ENCODE assay signal across 1 fruit fly cellular context in the genomic region with DNA sequence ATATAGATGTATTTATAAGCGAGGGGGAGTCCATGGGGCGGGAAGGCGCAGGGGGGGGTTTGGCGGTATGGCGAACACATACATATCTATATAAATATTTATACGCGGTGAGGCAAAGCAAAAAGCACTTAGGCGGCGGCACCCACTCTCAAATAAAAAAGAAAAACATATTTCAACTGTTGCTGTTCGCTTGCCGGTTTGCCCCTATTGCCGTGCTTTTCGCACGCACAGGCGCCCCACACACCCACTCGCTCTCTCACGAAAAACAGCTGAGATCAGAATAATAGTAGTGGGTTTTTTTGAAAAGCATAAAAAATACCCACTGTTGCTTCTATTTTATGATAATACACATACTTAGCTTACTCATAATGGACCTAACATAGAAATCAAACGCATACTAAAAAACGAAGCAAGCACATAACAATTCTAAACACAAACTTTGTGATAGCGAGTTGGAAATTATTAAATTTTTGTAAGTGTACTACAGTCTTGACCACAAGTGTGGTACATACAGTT.
A peak's percentile ranks its signal among the peaks of the same experiment; 100 is the strongest.
TF ChIP-seq lines count a peak whose summit lies in the region.

No protein-coding gene starts in this region.

TF ChIP-seq in whole organism, embryonic, 481 proteins besides CTCF, POLR2A, EP300 and RAD21 (continued from another document and continues in another):
- TF ChIP-seq bsh (GFP tag; optimal IDR thresholded peaks at IDR 0.05; lab: Kevin White, UChicago) (peak in 1 of 2 experiments; percentile 35), Opbp (GFP tag; IDR thresholded peaks at IDR 0.05; lab: Robert Waterston, UW; ENCODE audit: partially characterized antibody) (no peak), ac (GFP tag; optimal IDR thresholded peaks at IDR 0.05; lab: Kevin White, UChicago) (no peak), CG10654 (GFP tag; optimal IDR thresholded peaks at IDR 0.05; lab: Kevin White, UChicago) (no peak), grau (tag; optimal IDR thresholded peaks at IDR 0.05; lab: Kevin White, UChicago) (peak; percentile 89), BtbVII (GFP tag; optimal IDR thresholded peaks at IDR 0.05; lab: Kevin White, UChicago) (peak; percentile 82), CG3065 (GFP tag; optimal IDR thresholded peaks at IDR 0.05; lab: Kevin White, UChicago) (no peak), Sry-δ (GFP tag; optimal IDR thresholded peaks at IDR 0.05; lab: Kevin White, UChicago) (peak; percentile 0), prd (optimal IDR thresholded peaks at IDR 0.05; lab: Kevin White, UChicago) (no peak), prd (GFP tag; IDR thresholded peaks at IDR 0.05; lab: Robert Waterston, UW) (peak; percentile 61), Atf6 (GFP tag; IDR thresholded peaks at IDR 0.05; lab: Robert Waterston, UW) (peak; percentile 92), ems (GFP tag; optimal IDR thresholded peaks at IDR 0.05; lab: Kevin White, UChicago) (peak; percentile 57), CG5180 (GFP tag; optimal IDR thresholded peaks at IDR 0.05; lab: Kevin White, UChicago) (peak; percentile 35), mirr (GFP tag; optimal IDR thresholded peaks at IDR 0.05; lab: Kevin White, UChicago) (peak; percentile 81), sens (GFP tag; lab: Kevin White, UChicago) (peak; percentile 75), Mad (GFP tag; optimal IDR thresholded peaks at IDR 0.05; lab: Kevin White, UChicago) (peak; percentile 75), H15 (GFP tag; IDR thresholded peaks at IDR 0.05; lab: Robert Waterston, UW) (peak; percentile 43; the same call in 1 of the 3 replicates), Dp (GFP tag; optimal IDR thresholded peaks at IDR 0.05; lab: Kevin White, UChicago) (no peak), CG16813 (GFP tag; IDR thresholded peaks at IDR 0.05; lab: Robert Waterston, UW; ENCODE audit: partially characterized antibody) (no peak), CG14050 (GFP tag; IDR thresholded peaks at IDR 0.05; lab: Robert Waterston, UW) (peak; percentile 56; the same call in 2 of the 3 replicates), CHES-1-like (GFP tag; optimal IDR thresholded peaks at IDR 0.05; lab: Kevin White, UChicago) (peak; percentile 87), Xbp1 (GFP tag; optimal IDR thresholded peaks at IDR 0.05; lab: Kevin White, UChicago) (peak; percentile 67), lab (GFP tag; optimal IDR thresholded peaks at IDR 0.05; lab: Kevin White, UChicago) (peak; percentile 90), CG12104 (GFP tag; optimal IDR thresholded peaks at IDR 0.05; lab: Kevin White, UChicago) (peak; percentile 44), CG10366 (GFP tag; IDR thresholded peaks at IDR 0.05; lab: Robert Waterston, UW) (peak; percentile 49), mld (GFP tag; IDR thresholded peaks at IDR 0.05; lab: Robert Waterston, UW; ENCODE audit: partially characterized antibody) (no peak), sisA (GFP tag; IDR thresholded peaks at IDR 0.05; lab: Robert Waterston, UW) (no peak; the same call in 1 of the 2 replicates), chinmo (GFP tag; IDR thresholded peaks at IDR 0.05; lab: Robert Waterston, UW; ENCODE audit: partially characterized antibody) (peak; percentile 75; the same call in 1 of the 4 replicates), CG1792 (GFP tag; optimal IDR thresholded peaks at IDR 0.05; lab: Kevin White, UChicago) (peak; percentile 74), en (GFP tag; optimal IDR thresholded peaks at IDR 0.05; lab: Kevin White, UChicago) (peak; percentile 43), MTF-1 (GFP tag; optimal IDR thresholded peaks at IDR 0.05; lab: Kevin White, UChicago; ENCODE audit: borderline replicate concordance) (no peak), D19B (GFP tag; optimal IDR thresholded peaks at IDR 0.05; lab: Kevin White, UChicago) (peak; percentile 74), chm (GFP tag; IDR thresholded peaks at IDR 0.05; lab: Robert Waterston, UW) (peak; percentile 32; the same call in 1 of the 2 replicates), CG4282 (GFP tag; optimal IDR thresholded peaks at IDR 0.05; lab: Kevin White, UChicago) (peak; percentile 51), CG6791 (GFP tag; IDR thresholded peaks at IDR 0.05; lab: Robert Waterston, UW; ENCODE audit: partially characterized antibody) (no peak), CG8924 (tag; optimal IDR thresholded peaks at IDR 0.05; lab: Kevin White, UChicago) (peak; percentile 84), yki (optimal IDR thresholded peaks at IDR 0.05; lab: Kevin White, UChicago) (no peak), p53 (GFP tag; optimal IDR thresholded peaks at IDR 0.05; lab: Kevin White, UChicago) (no peak), Adf1 (GFP tag; IDR thresholded peaks at IDR 0.05; lab: Robert Waterston, UW) (peak; percentile 60; the same call in 1 of the 2 replicates), Camta (GFP tag; optimal IDR thresholded peaks at IDR 0.05; lab: Kevin White, UChicago) (peak; percentile 67), NFAT (GFP tag; IDR thresholded peaks at IDR 0.05; lab: Robert Waterston, UW) (no peak), Gug (GFP tag; IDR thresholded peaks at IDR 0.05; lab: Robert Waterston, UW) (peak; percentile 50; the same call in 2 of the 4 replicates), pzg (GFP tag; optimal IDR thresholded peaks at IDR 0.05; lab: Kevin White, UChicago) (peak; percentile 11), HmgD (GFP tag; optimal IDR thresholded peaks at IDR 0.05; lab: Kevin White, UChicago) (peak; percentile 72), CG43689 (GFP tag; IDR thresholded peaks at IDR 0.05; lab: Robert Waterston, UW) (no peak), danr (GFP tag; IDR thresholded peaks at IDR 0.05; lab: Robert Waterston, UW) (peak; percentile 61; the same call in 1 of the 2 replicates), NC2α (GFP tag; optimal IDR thresholded peaks at IDR 0.05; lab: Kevin White, UChicago) (no peak), CG10565 (GFP tag; optimal IDR thresholded peaks at IDR 0.05; lab: Kevin White, UChicago) (no peak), Tbp (GFP tag; optimal IDR thresholded peaks at IDR 0.05; lab: Kevin White, UChicago) (no peak), Fer3 (tag; optimal IDR thresholded peaks at IDR 0.05; lab: Kevin White, UChicago) (peak; percentile 85), CG10147 (GFP tag; optimal IDR thresholded peaks at IDR 0.05; lab: Kevin White, UChicago) (peak; percentile 74), ci (GFP tag; IDR thresholded peaks at IDR 0.05; lab: Robert Waterston, UW) (no peak), CG8388 (GFP tag; optimal IDR thresholded peaks at IDR 0.05; lab: Kevin White, UChicago) (peak; percentile 49), tio (GFP tag; optimal IDR thresholded peaks at IDR 0.05; lab: Kevin White, UChicago) (peak; percentile 75), ara (GFP tag; IDR thresholded peaks at IDR 0.05; lab: Robert Waterston, UW) (no peak), slp2 (GFP tag; optimal IDR thresholded peaks at IDR 0.05; lab: Kevin White, UChicago) (peak; percentile 67), Lpt (GFP tag; optimal IDR thresholded peaks at IDR 0.05; lab: Kevin White, UChicago) (no peak), luna (GFP tag; optimal IDR thresholded peaks at IDR 0.05; lab: Kevin White, UChicago) (peak; percentile 85), toy (GFP tag; IDR thresholded peaks at IDR 0.05; lab: Robert Waterston, UW) (0 out of 2 replicates have a peak, but pooled peaks have one; percentile 9), CG18619 (GFP tag; optimal IDR thresholded peaks at IDR 0.05; lab: Kevin White, UChicago) (peak; percentile 80), Kr (GFP tag; optimal IDR thresholded peaks at IDR 0.05; lab: Kevin White, UChicago) (no peak), Asciz (GFP tag; optimal IDR thresholded peaks at IDR 0.05; lab: Kevin White, UChicago) (peak; percentile 22), CG17802 (tag; optimal IDR thresholded peaks at IDR 0.05; lab: Kevin White, UChicago) (no peak), CG16779 (GFP tag; IDR thresholded peaks at IDR 0.05; lab: Robert Waterston, UW) (no peak), CG4404 (GFP tag; IDR thresholded peaks at IDR 0.05; lab: Robert Waterston, UW) (no peak), CG11093 (GFP tag; IDR thresholded peaks at IDR 0.05; lab: Robert Waterston, UW) (0 out of 3 replicates have a peak, but pooled peaks have one; percentile 63), inv (GFP tag; IDR thresholded peaks at IDR 0.05; lab: Robert Waterston, UW; ENCODE audit: partially characterized antibody) (no peak), CG9797 (GFP tag; optimal IDR thresholded peaks at IDR 0.05; lab: Kevin White, UChicago) (no peak), Scr (GFP tag; IDR thresholded peaks at IDR 0.05; lab: Robert Waterston, UW; ENCODE audit: partially characterized antibody) (0 out of 2 replicates have a peak, but pooled peaks have one; percentile 34), HLH54F (GFP tag; optimal IDR thresholded peaks at IDR 0.05; lab: Kevin White, UChicago) (peak; percentile 86), amos (GFP tag; IDR thresholded peaks at IDR 0.05; lab: Robert Waterston, UW; ENCODE audit: partially characterized antibody) (no peak), Hmr (GFP tag; optimal IDR thresholded peaks at IDR 0.05; lab: Kevin White, UChicago) (peak; percentile 91), Antp (GFP tag; optimal IDR thresholded peaks at IDR 0.05; lab: Kevin White, UChicago) (peak; percentile 64), tna (GFP tag; IDR thresholded peaks at IDR 0.05; lab: Robert Waterston, UW; ENCODE audit: partially characterized antibody) (0 out of 2 replicates have a peak, but pooled peaks have one; percentile 47), CG18764 (GFP tag; optimal IDR thresholded peaks at IDR 0.05; lab: Kevin White, UChicago) (peak; percentile 25), stc (GFP tag; IDR thresholded peaks at IDR 0.05; lab: Robert Waterston, UW) (peak; percentile 66), CG6272 (GFP tag; IDR thresholded peaks at IDR 0.05; lab: Robert Waterston, UW) (no peak), usp (GFP tag; optimal IDR thresholded peaks at IDR 0.05; lab: Kevin White, UChicago) (no peak), gcm (GFP tag; optimal IDR thresholded peaks at IDR 0.05; lab: Kevin White, UChicago) (peak; percentile 71), cg (GFP tag; optimal IDR thresholded peaks at IDR 0.05; lab: Kevin White, UChicago) (peak; percentile 34), Vsx1 (GFP tag; optimal IDR thresholded peaks at IDR 0.05; lab: Kevin White, UChicago) (peak; percentile 52), CG12744 (GFP tag; optimal IDR thresholded peaks at IDR 0.05; lab: Kevin White, UChicago) (peak; percentile 69), lola (GFP tag; optimal IDR thresholded peaks at IDR 0.05; lab: Kevin White, UChicago) (no peak), insv (GFP tag; optimal IDR thresholded peaks at IDR 0.05; lab: Kevin White, UChicago) (peak in 1 of 2 experiments; percentile 45), CG3407 (GFP tag; optimal IDR thresholded peaks at IDR 0.05; lab: Kevin White, UChicago) (peak; percentile 27), Ravus (GFP tag; IDR thresholded peaks at IDR 0.05; lab: Robert Waterston, UW) (no peak), CG4820 (GFP tag; optimal IDR thresholded peaks at IDR 0.05; lab: Kevin White, UChicago) (peak; percentile 36), CG18011 (GFP tag; optimal IDR thresholded peaks at IDR 0.05; lab: Kevin White, UChicago) (peak; percentile 66), NC2β (GFP tag; optimal IDR thresholded peaks at IDR 0.05; lab: Kevin White, UChicago) (peak; percentile 54), CG11696 (GFP tag; IDR thresholded peaks at IDR 0.05; lab: Robert Waterston, UW) (peak; percentile 91), sens-2 (GFP tag; IDR thresholded peaks at IDR 0.05; lab: Robert Waterston, UW) (no peak), esg (GFP tag; conservative IDR thresholded peaks at IDR 0.05; lab: Robert Waterston, UW) (peak; percentile 60; the same call in 1 of the 2 replicates), CG11695 (GFP tag; IDR thresholded peaks at IDR 0.05; lab: Robert Waterston, UW) (peak; percentile 71; the same call in 2 of the 3 replicates), Rfx (GFP tag; IDR thresholded peaks at IDR 0.05; lab: Robert Waterston, UW) (peak; percentile 83), CG16863 (GFP tag; optimal IDR thresholded peaks at IDR 0.05; lab: Kevin White, UChicago) (peak; percentile 52), scrt (GFP tag; optimal IDR thresholded peaks at IDR 0.05; lab: Kevin White, UChicago) (peak; percentile 87), D19A (tag; optimal IDR thresholded peaks at IDR 0.05; lab: Kevin White, UChicago) (peak; percentile 34), CG10959 (GFP tag; IDR thresholded peaks at IDR 0.05; lab: Robert Waterston, UW) (no peak), trh (GFP tag; optimal IDR thresholded peaks at IDR 0.05; lab: Kevin White, UChicago) (no peak), Ada2b (GFP tag; IDR thresholded peaks at IDR 0.05; lab: Robert Waterston, UW) (peak; percentile 68), bigmax (GFP tag; optimal IDR thresholded peaks at IDR 0.05; lab: Kevin White, UChicago) (no peak), CG31441 (GFP tag; IDR thresholded peaks at IDR 0.05; lab: Robert Waterston, UW) (peak; percentile 62), CG7963 (GFP tag; IDR thresholded peaks at IDR 0.05; lab: Robert Waterston, UW; ENCODE audit: partially characterized antibody) (no peak), ind (GFP tag; optimal IDR thresholded peaks at IDR 0.05; lab: Kevin White, UChicago) (peak; percentile 79), salm (tag; optimal IDR thresholded peaks at IDR 0.05; lab: Kevin White, UChicago) (peak; percentile 31), B-H2 (GFP tag; optimal IDR thresholded peaks at IDR 0.05; lab: Kevin White, UChicago) (peak; percentile 89), Blimp-1 (GFP tag; optimal IDR thresholded peaks at IDR 0.05; lab: Kevin White, UChicago) (peak; percentile 52), Deaf1 (tag; optimal IDR thresholded peaks at IDR 0.05; lab: Kevin White, UChicago) (peak; percentile 52), zen2 (GFP tag; IDR thresholded peaks at IDR 0.05; lab: Robert Waterston, UW; ENCODE audit: partially characterized antibody) (no peak), CG13424 (tag; optimal IDR thresholded peaks at IDR 0.05; lab: Kevin White, UChicago) (peak; percentile 82), kni (GFP tag; optimal IDR thresholded peaks at IDR 0.05; lab: Kevin White, UChicago) (no peak), Meics (GFP tag; optimal IDR thresholded peaks at IDR 0.05; lab: Kevin White, UChicago) (peak; percentile 84), Sry-β (GFP tag; optimal IDR thresholded peaks at IDR 0.05; lab: Kevin White, UChicago) (no peak), CG17912 (GFP tag; optimal IDR thresholded peaks at IDR 0.05; lab: Kevin White, UChicago) (no peak), Chrac-16 (GFP tag; optimal IDR thresholded peaks at IDR 0.05; lab: Kevin White, UChicago) (peak; percentile 75), kay (GFP tag; optimal IDR thresholded peaks at IDR 0.05; lab: Kevin White, UChicago) (peak; percentile 67), CG7928 (GFP tag; optimal IDR thresholded peaks at IDR 0.05; lab: Kevin White, UChicago) (peak; percentile 16), CG2678 (tag; optimal IDR thresholded peaks at IDR 0.05; lab: Kevin White, UChicago) (peak; percentile 92), CG17568 (GFP tag; optimal IDR thresholded peaks at IDR 0.05; lab: Kevin White, UChicago) (peak; percentile 52), gsb-n (tag; optimal IDR thresholded peaks at IDR 0.05; lab: Kevin White, UChicago) (no peak), bbx (GFP tag; IDR thresholded peaks at IDR 0.05; lab: Robert Waterston, UW; ENCODE audit: partially characterized antibody) (no peak), Bdp1 (GFP tag; optimal IDR thresholded peaks at IDR 0.05; lab: Kevin White, UChicago) (peak; percentile 4)
